Worm (Caenorhabditis elegans) whole organism, L4 larva: ENCODE measurements around the gene best-6.

Experiments
- aly-2 ChIP-seq: sonication (generic microtip); optimal IDR thresholded peaks from 2 replicates; lab custom pipeline; 2018; ENCODE audit warnings: missing biosample characterization, missing genetic modification characterization
- ceh-32 ChIP-seq: sonication (generic microtip); optimal IDR thresholded peaks from 2 replicates; lab custom pipeline; 2016; ENCODE audit warnings: mild to moderate bottlenecking, missing genetic modification characterization, missing compliant biosample characterization; ENCODE audit not compliant: poor library complexity
- dmd-6 ChIP-seq: fragments of 200-800 bp; sonication (Bioruptor generic); IDR thresholded peaks from 2 replicates; pipeline ENCODE4 v1.3.6; 2022; ENCODE audit warnings: missing genetic modification reagents, missing genetic modification characterization, missing compliant biosample characterization
- lim-7 ChIP-seq: fragments of 200-800 bp; sonication (Bioruptor generic); IDR thresholded peaks from 2 replicates; pipeline ENCODE4 v1.3.6; 2022; ENCODE audit warnings: missing genetic modification characterization, missing compliant biosample characterization
- lin-15B ChIP-seq: fragments of 150-350 bp; sonication (generic microtip); optimal IDR thresholded peaks from 3 replicates; lab custom pipeline; 2014; ENCODE audit warnings: missing biosample characterization, missing genetic modification characterization
- mdl-1 ChIP-seq, 2 experiments: fragments of 150-350 bp in 1 of 2; sonication (generic microtip) in 1 of 2; optimal IDR thresholded peaks; 2 replicates each; lab custom pipeline; 2014 to 2017; ENCODE audit warnings: missing biosample characterization in 2 of 2, missing genetic modification characterization in 2 of 2
- nhr-77 ChIP-seq: fragments of 150-350 bp; optimal IDR thresholded peaks from 2 replicates; lab custom pipeline; 2014; ENCODE audit warnings: missing biosample characterization, missing genetic modification characterization
- pha-4 ChIP-seq, 2 experiments: fragments of 150-350 bp in 1 of 2; fragments of 200-800 bp in 1 of 2; sonication (Bioruptor generic) in 1 of 2; IDR thresholded peaks in 1 of 2; optimal IDR thresholded peaks in 1 of 2; 2 replicates each; pipeline versions ENCODE4 v1.3.6 to Lab custom; 2014 to 2022; ENCODE audit warnings: missing genetic modification characterization in 2 of 2, missing genetic modification reagents in 2 of 2, missing biosample characterization in 1 of 2, missing compliant biosample characterization in 1 of 2
- pqm-1 ChIP-seq: sonication (generic microtip); optimal IDR thresholded peaks from 2 replicates; lab custom pipeline; 2017; ENCODE audit warnings: missing biosample characterization, missing genetic modification characterization
- skn-1 ChIP-seq: fragments of 150-350 bp; optimal IDR thresholded peaks from 2 replicates; lab custom pipeline; 2014; ENCODE audit warnings: missing biosample characterization, missing genetic modification characterization
- snpc-4 ChIP-seq: fragments of 150-350 bp; optimal IDR thresholded peaks from 2 replicates; lab custom pipeline; 2014; ENCODE audit warnings: missing biosample characterization, missing genetic modification characterization
- unc-130 ChIP-seq: sonication (generic microtip); optimal IDR thresholded peaks from 2 replicates; lab custom pipeline; 2016; ENCODE audit warnings: missing genetic modification reagents, missing genetic modification characterization, missing compliant biosample characterization

ce11 chrIV:5002448-5002847 is 26.4 kb downstream of the best-6 start, which contains the start of gene pes-1:
- TF ChIP-seq pha-4 (GFP tag; IDR thresholded peaks at IDR 0.05; lab: Robert Waterston, UW) (no peak), pha-4 (tag; optimal IDR thresholded peaks at IDR 0.05; lab: Kevin White, UChicago) (no peak), dmd-6 (GFP tag; lab: Robert Waterston, UW) (no peak), lim-7 (GFP tag; lab: Robert Waterston, UW) (no peak), snpc-4 (no peak), nhr-77 (no peak), pqm-1 (no peak), aly-2 (no peak), skn-1 (tag; lab: Kevin White, UChicago) (no peak), lin-15B (tag; lab: Kevin White, UChicago) (no peak), mdl-1 (tag; optimal IDR thresholded peaks at IDR 0.05; lab: Kevin White, UChicago) (no peak), unc-130 (GFP tag; lab: Kevin White, UChicago) (no peak), ceh-32 (tag; lab: Kevin White, UChicago) (no peak)
